Worm (Caenorhabditis elegans): ENCODE data around the gene vps-22.

ce11 chrIII:4948631-4949030 lies 13.7 kb downstream of the vps-22 start:
- TF ChIP-seq dao-5 (tag; optimal IDR thresholded peaks at IDR 0.05) (no peak), him-1 (tag; optimal IDR thresholded peaks at IDR 0.05) (no peak), W03F9.2 (tag; optimal IDR thresholded peaks at IDR 0.05) (no peak)

Data from whole organism, L4/young adult.